Worm (Caenorhabditis elegans) whole organism, L1 larva: ENCODE measurements around the gene srg-42.
"Not testable (repeated sequence)": the region's sequence is repeated elsewhere in the genome, so short reads cannot be mapped to it uniquely, and the experiment has no call there.

Source experiments
- Y116A8C.19 ChIP-seq: sonication (generic microtip); optimal IDR thresholded peaks from 2 replicates; lab custom pipeline; 2016; ENCODE audit warnings: missing compliant biosample characterization, missing genetic modification characterization, borderline replicate concordance
- aha-1 ChIP-seq: fragments of 150-350 bp; optimal IDR thresholded peaks from 2 replicates; lab custom pipeline; 2014; ENCODE audit warnings: missing biosample characterization, missing genetic modification characterization
- aly-2 ChIP-seq: fragments of 150-350 bp; optimal IDR thresholded peaks from 2 replicates; lab custom pipeline; 2014; ENCODE audit warnings: missing biosample characterization, missing genetic modification characterization
- blmp-1 ChIP-seq: fragments of 150-350 bp; optimal IDR thresholded peaks from 2 replicates; lab custom pipeline; 2014; ENCODE audit warnings: missing biosample characterization, missing genetic modification characterization
- ceh-63 ChIP-seq: fragments of 200-800 bp; sonication (Bioruptor generic); optimal IDR thresholded peaks from 2 replicates; lab custom pipeline; 2018; ENCODE audit warnings: mild to moderate bottlenecking, missing genetic modification characterization, missing compliant biosample characterization
- ceh-8 ChIP-seq: fragments of 200-800 bp; sonication (Bioruptor generic); optimal IDR thresholded peaks from 2 replicates; lab custom pipeline; 2018; ENCODE audit warnings: mild to moderate bottlenecking, missing genetic modification characterization, moderate library complexity, missing compliant biosample characterization
- ceh-90 ChIP-seq: sonication (generic microtip); optimal IDR thresholded peaks from 2 replicates; lab custom pipeline; 2016; ENCODE audit warnings: missing genetic modification characterization, missing compliant biosample characterization
- dpl-1 ChIP-seq, 3 experiments: fragments of 150-350 bp in 2 of 3; sonication (generic microtip) in 1 of 3; optimal IDR thresholded peaks; 2 replicates each; lab custom pipeline; 2014 to 2017; ENCODE audit warnings: missing biosample characterization in 3 of 3, missing genetic modification characterization in 3 of 3, missing genetic modification reagents in 3 of 3
- efl-3 ChIP-seq: fragments of 200-800 bp; sonication (Bioruptor generic); optimal IDR thresholded peaks from 2 replicates; lab custom pipeline; 2018; ENCODE audit warnings: mild to moderate bottlenecking, missing genetic modification characterization, missing compliant biosample characterization
- egl-13 ChIP-seq: sonication (generic microtip); optimal IDR thresholded peaks from 2 replicates; lab custom pipeline; 2016; ENCODE audit warnings: missing genotype, missing genetic modification reagents, missing genetic modification characterization, missing compliant biosample characterization
- elt-2 ChIP-seq: sonication (generic microtip); optimal IDR thresholded peaks from 2 replicates; lab custom pipeline; 2016; ENCODE audit warnings: missing genetic modification characterization, mild to moderate bottlenecking, inconsistent platforms, missing compliant biosample characterization, missing genetic modification reagents
- ets-5 ChIP-seq: fragments of 200-800 bp; sonication (Bioruptor generic); IDR thresholded peaks from 2 replicates; pipeline ENCODE4 v1.3.6; 2022; ENCODE audit warnings: missing genetic modification characterization, missing compliant biosample characterization
- fkh-8 ChIP-seq: sonication (generic microtip); optimal IDR thresholded peaks from 2 replicates; lab custom pipeline; 2016; ENCODE audit warnings: mild to moderate bottlenecking, missing genetic modification characterization, missing compliant biosample characterization
- fos-1 ChIP-seq: fragments of 150-350 bp; optimal IDR thresholded peaks from 2 replicates; lab custom pipeline; 2014; ENCODE audit warnings: missing biosample characterization, missing genetic modification characterization
- grh-1 ChIP-seq: fragments of 200-800 bp; sonication (Bioruptor generic); IDR thresholded peaks from 2 replicates; pipeline ENCODE4 v1.3.6; 2022; ENCODE audit warnings: missing genetic modification reagents, missing genetic modification characterization, missing compliant biosample characterization
- hlh-4 ChIP-seq: sonication (generic microtip); optimal IDR thresholded peaks from 2 replicates; lab custom pipeline; 2016; ENCODE audit warnings: mild to moderate bottlenecking, missing genetic modification characterization, missing compliant biosample characterization
- hpl-2 ChIP-seq: fragments of 150-350 bp; optimal IDR thresholded peaks from 2 replicates; lab custom pipeline; 2014; ENCODE audit warnings: missing biosample characterization, missing genetic modification reagents, missing genetic modification characterization
- lin-15B ChIP-seq: fragments of 150-350 bp; sonication (generic microtip); optimal IDR thresholded peaks from 3 replicates; lab custom pipeline; 2014; ENCODE audit warnings: missing biosample characterization, missing genetic modification characterization
- lin-39 ChIP-seq: fragments of 150-350 bp; optimal IDR thresholded peaks from 2 replicates; lab custom pipeline; 2014; ENCODE audit warnings: missing biosample characterization, missing genetic modification reagents, missing genetic modification characterization
- mab-9 ChIP-seq: fragments of 200-800 bp; sonication (Bioruptor generic); IDR thresholded peaks from 2 replicates; pipeline ENCODE4 v1.3.6; 2022; ENCODE audit warnings: missing genetic modification reagents, missing genetic modification characterization, missing compliant biosample characterization
- mef-2 ChIP-seq: fragments of 150-350 bp; optimal IDR thresholded peaks from 2 replicates; lab custom pipeline; 2014; ENCODE audit warnings: missing biosample characterization, missing genetic modification characterization
- nhr-19 ChIP-seq: fragments of 200-800 bp; sonication (Bioruptor generic); conservative IDR thresholded peaks from 2 replicates; pipeline ENCODE4 v1.3.6; 2022; ENCODE audit warnings: missing genetic modification characterization, missing compliant biosample characterization
- nhr-20 ChIP-seq: sonication (generic microtip); optimal IDR thresholded peaks from 2 replicates; lab custom pipeline; 2016; ENCODE audit warnings: mild to moderate bottlenecking, missing genetic modification characterization, missing compliant biosample characterization
- nhr-28 ChIP-seq: fragments of 150-350 bp; optimal IDR thresholded peaks from 2 replicates; lab custom pipeline; 2014; ENCODE audit warnings: missing biosample characterization, missing genetic modification characterization
- nhr-71 ChIP-seq: sonication (generic microtip); optimal IDR thresholded peaks from 2 replicates; lab custom pipeline; 2016; ENCODE audit warnings: mild to moderate bottlenecking, missing genetic modification characterization, moderate library complexity, missing compliant biosample characterization
- nhr-85 ChIP-seq: sonication (generic microtip); peaks from one replicate; lab custom pipeline; 2016; ENCODE audit warnings: missing genetic modification characterization, inconsistent platforms, missing compliant biosample characterization
- pag-3 ChIP-seq: sonication (generic microtip); optimal IDR thresholded peaks from 2 replicates; lab custom pipeline; 2017; ENCODE audit warnings: missing genetic modification characterization, mild to moderate bottlenecking, missing compliant biosample characterization, antibody characterized with exemption, borderline replicate concordance; ENCODE audit not compliant: insufficient read depth
- pqm-1 ChIP-seq: sonication (generic microtip); optimal IDR thresholded peaks from 3 replicates; lab custom pipeline; 2017; ENCODE audit warnings: missing biosample characterization, missing genetic modification characterization
- skn-1 ChIP-seq: fragments of 150-350 bp; optimal IDR thresholded peaks from 2 replicates; lab custom pipeline; 2014; ENCODE audit warnings: missing biosample characterization, missing genetic modification characterization
- sup-37 ChIP-seq: fragments of 200-800 bp; sonication (Bioruptor generic); optimal IDR thresholded peaks from 2 replicates; lab custom pipeline; 2018; ENCODE audit warnings: mild to moderate bottlenecking, missing genetic modification characterization, missing compliant biosample characterization
- unc-130 ChIP-seq: fragments of 150-350 bp; optimal IDR thresholded peaks from 2 replicates; lab custom pipeline; 2017; ENCODE audit warnings: missing biosample characterization, missing genetic modification characterization, inconsistent platforms
- unc-30 ChIP-seq: sonication (generic microtip); optimal IDR thresholded peaks from 2 replicates; lab custom pipeline; 2017; ENCODE audit warnings: missing biosample characterization, missing genetic modification characterization
- vab-15 ChIP-seq: sonication (generic microtip); optimal IDR thresholded peaks from 2 replicates; lab custom pipeline; 2017; ENCODE audit warnings: missing genotype, mild to moderate bottlenecking, missing genetic modification characterization, missing compliant biosample characterization

srg-42 gene

DNA sequence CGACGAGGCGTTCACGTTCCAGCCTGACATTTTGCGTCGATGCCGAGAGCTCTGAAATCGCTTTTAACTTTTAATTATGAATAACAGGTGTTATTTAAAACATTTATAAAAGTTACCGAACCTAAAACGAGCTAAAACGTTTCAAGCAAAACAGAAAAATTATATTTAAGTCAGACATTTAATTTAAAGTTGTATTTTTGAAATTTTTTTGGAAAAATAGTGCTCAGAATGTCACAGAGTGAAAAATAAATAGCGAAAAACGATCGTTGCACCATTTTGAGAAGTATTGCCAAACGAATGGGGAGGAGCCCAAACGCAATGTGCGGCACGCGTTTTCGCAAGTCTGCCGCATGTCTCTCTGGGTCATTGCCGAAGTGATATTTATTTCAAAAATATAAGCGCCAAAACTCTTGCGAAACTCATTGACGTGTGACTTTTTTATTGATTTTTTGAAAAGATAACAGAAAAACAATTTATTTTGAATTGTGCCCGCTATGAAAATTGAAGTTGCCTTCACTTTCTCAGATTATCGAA, 44.7 kb downstream of the srg-42 start, which contains the start of gene erfa-3 (continued):
- TF ChIP-seq ceh-8 (GFP tag; lab: Kevin White, UChicago), result peak; percentile 28
- TF ChIP-seq hlh-4 (tag; lab: Kevin White, UChicago), result no peak
- TF ChIP-seq pag-3, result no peak
- no peak for TF ChIP-seq efl-3 (GFP tag; lab: Kevin White, UChicago)
- TF ChIP-seq nhr-20 (tag; lab: Kevin White, UChicago), result peak; percentile 59
- no peak for TF ChIP-seq unc-30 (tag; lab: Kevin White, UChicago)
- no peak for TF ChIP-seq Y116A8C.19
- TF ChIP-seq lin-39 (tag; lab: Kevin White, UChicago), result peak; percentile 62
- peak; percentile 53 for TF ChIP-seq nhr-19 (GFP tag; lab: Robert Waterston, UW)
- peak; percentile 25 for TF ChIP-seq hpl-2 (GFP tag; lab: Kevin White, UChicago)
- TF ChIP-seq grh-1, result peak; percentile 51; the same call in 1 of the 2 replicates
- no peak for TF ChIP-seq ceh-63 (GFP tag; lab: Kevin White, UChicago)
- no peak for TF ChIP-seq aly-2 (tag; lab: Kevin White, UChicago)
- peak; percentile 53 for TF ChIP-seq egl-13 (tag; lab: Kevin White, UChicago)
- TF ChIP-seq vab-15 (tag; lab: Kevin White, UChicago), result no peak
- TF ChIP-seq fkh-8 (tag; lab: Kevin White, UChicago), result peak; percentile 24
- TF ChIP-seq dpl-1 (GFP tag; optimal IDR thresholded peaks at IDR 0.05; lab: Kevin White, UChicago), result peak; percentile 55 to 62 (median 59)
- TF ChIP-seq blmp-1 (tag; lab: Kevin White, UChicago), result no peak
- no peak for TF ChIP-seq nhr-28 (tag; lab: Kevin White, UChicago)
- no peak for TF ChIP-seq ceh-90 (tag; lab: Kevin White, UChicago)
- TF ChIP-seq unc-130 (tag; lab: Kevin White, UChicago), result peak; percentile 68
- no peak for TF ChIP-seq aha-1 (tag; lab: Kevin White, UChicago)
- no peak for TF ChIP-seq mef-2 (tag; lab: Kevin White, UChicago)
- no peak for TF ChIP-seq lin-15B (tag; lab: Kevin White, UChicago)
- peak; percentile 76 for TF ChIP-seq nhr-85 (tag; lab: Kevin White, UChicago)
- TF ChIP-seq nhr-71, result peak; percentile 70
- TF ChIP-seq mab-9 (GFP tag; lab: Robert Waterston, UW), result no peak
- no peak for TF ChIP-seq sup-37 (GFP tag; lab: Kevin White, UChicago)
- TF ChIP-seq elt-2, result peak; percentile 54
- TF ChIP-seq ets-5 (GFP tag; lab: Robert Waterston, UW), result no peak
- TF ChIP-seq skn-1 (tag; lab: Kevin White, UChicago), result peak; percentile 87
- no peak for TF ChIP-seq pqm-1 (tag; lab: Kevin White, UChicago)

DNA sequence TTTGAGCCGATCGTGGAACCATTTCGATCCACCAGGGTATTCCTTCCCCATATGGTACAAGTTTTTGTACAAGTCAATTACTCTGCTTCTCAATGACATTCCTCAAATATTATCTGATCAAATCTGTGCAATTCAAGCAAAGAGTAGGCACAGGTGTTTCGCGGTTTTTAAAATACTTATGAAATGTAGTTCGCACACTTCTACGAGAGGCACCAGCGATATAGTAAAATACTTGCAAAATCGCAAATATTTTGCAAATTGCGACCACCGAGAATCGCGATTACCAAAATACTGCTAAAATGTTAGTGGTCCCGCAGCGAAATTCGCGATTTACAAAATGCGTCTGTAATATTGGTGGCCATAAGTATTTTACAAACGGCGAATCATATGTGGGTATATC, 48.2 kb downstream of the srg-42 start, which contains the start of gene Y42A5A.5:
Gene Y42A5A.5 (minus strand): TSS at position 101 of the 400 bp plus-strand sequence.
- TF ChIP-seq ceh-8 (GFP tag; lab: Kevin White, UChicago); nhr-85 (tag; lab: Kevin White, UChicago); fos-1 (tag; lab: Kevin White, UChicago): not testable (repeated sequence)
- TF ChIP-seq, all 84 proteins: peak for 0; not testable (repeated sequence) for 84
